Worm (Caenorhabditis elegans): ENCODE measurements around the gene F31D5.1.

DNA sequence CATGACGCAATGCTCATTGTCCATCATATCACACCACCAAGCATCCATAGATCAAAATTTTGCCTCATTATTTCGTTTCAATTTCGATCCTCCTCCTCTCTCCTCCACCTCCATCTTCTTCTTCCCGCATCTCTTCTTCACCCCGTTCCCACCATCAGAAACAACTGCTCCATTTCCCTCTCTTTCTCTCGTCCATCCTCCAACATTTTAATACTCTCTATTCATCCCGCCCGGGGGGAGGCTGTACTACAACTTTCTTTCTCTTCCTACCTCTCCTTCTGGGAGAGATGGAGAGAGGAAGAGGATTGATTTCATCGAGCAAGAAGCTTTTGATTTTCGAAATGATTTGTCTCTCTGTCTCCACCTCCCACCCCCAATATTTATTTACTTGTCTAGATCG, 35.2 kb upstream of the F31D5.1 start:
- no peak for TF ChIP-seq lin-15B (tag; optimal IDR thresholded peaks at IDR 0.05)
- TF ChIP-seq lsy-2 (tag; optimal IDR thresholded peaks at IDR 0.05) = peak in 1 of 2 experiments; percentile 36
- TF ChIP-seq irx-1 (tag; optimal IDR thresholded peaks at IDR 0.05) = no peak
- TF ChIP-seq dpl-1 (GFP tag; optimal IDR thresholded peaks at IDR 0.05) = peak in 1 of 3 experiments; percentile 0
- TF ChIP-seq snpc-4 (tag; optimal IDR thresholded peaks at IDR 0.05) = no peak
- no peak for TF ChIP-seq lin-13 (GFP tag; optimal IDR thresholded peaks at IDR 0.05)

Data from whole organism, L1 larva.